Fruit fly (Drosophila melanogaster) whole organism, embryonic: ENCODE results near the gene Rnp4F.

Experiments used
- Ada2b ChIP-seq: fragments of 200-800 bp; sonication (Bioruptor generic); IDR thresholded peaks from 2 replicates; pipeline ENCODE4 v1.3.6; 2022; ENCODE audit warnings: missing biosample characterization, missing genetic modification characterization
- Blimp-1 ChIP-seq: fragments of 200-800 bp; sonication (Bioruptor generic); optimal IDR thresholded peaks from 3 replicates; lab custom pipeline; 2018; ENCODE audit warnings: missing biosample characterization, missing genetic modification characterization, mild to moderate bottlenecking, moderate library complexity, missing genetic modification reagents
- CG10366 ChIP-seq: fragments of 200-800 bp; sonication (Bioruptor generic); IDR thresholded peaks from 2 replicates; pipeline ENCODE4 v1.3.6; 2022; ENCODE audit warnings: missing biosample characterization, missing genetic modification characterization
- CG11695 ChIP-seq: fragments of 200-800 bp; sonication (Bioruptor generic); IDR thresholded peaks from 3 replicates; pipeline ENCODE4 v1.3.6; 2022; ENCODE audit warnings: missing biosample characterization, missing genetic modification characterization
- CG14050 ChIP-seq: fragments of 200-800 bp; sonication (Bioruptor generic); IDR thresholded peaks from 3 replicates; pipeline ENCODE4 v1.3.6; 2022; ENCODE audit warnings: missing biosample characterization, missing genetic modification characterization
- CG15269 ChIP-seq: fragments of 200-800 bp; sonication (Bioruptor generic); optimal IDR thresholded peaks from 2 replicates; lab custom pipeline; 2018; ENCODE audit warnings: missing biosample characterization, mild to moderate bottlenecking, missing genetic modification characterization, moderate library complexity
- CG15479 ChIP-seq: fragments of 200-800 bp; sonication (Bioruptor generic); optimal IDR thresholded peaks from 3 replicates; lab custom pipeline; 2019; ENCODE audit warnings: missing biosample characterization, mild to moderate bottlenecking, missing genetic modification characterization, moderate library complexity
- CG1602 ChIP-seq: fragments of 200-800 bp; sonication (Bioruptor generic); optimal IDR thresholded peaks from 3 replicates; lab custom pipeline; 2016; ENCODE audit warnings: missing biosample characterization, missing genetic modification characterization
- CG17359 ChIP-seq: fragments of 200-800 bp; sonication (Bioruptor generic); optimal IDR thresholded peaks from 3 replicates; lab custom pipeline; 2018; ENCODE audit warnings: missing biosample characterization, mild to moderate bottlenecking, missing genetic modification characterization, moderate library complexity
- CG1792 ChIP-seq: fragments of 200-800 bp; sonication (Bioruptor generic); optimal IDR thresholded peaks from 2 replicates; lab custom pipeline; 2016; ENCODE audit warnings: missing biosample characterization, missing genetic modification characterization
- CG18599 ChIP-seq: fragments of 200-800 bp; sonication (Bioruptor generic); optimal IDR thresholded peaks from 3 replicates; lab custom pipeline; 2017; ENCODE audit warnings: missing biosample characterization, missing genetic modification characterization, mild to moderate bottlenecking, moderate library complexity, missing genetic modification reagents
- CG2120 ChIP-seq: fragments of 200-800 bp; sonication (Bioruptor generic); optimal IDR thresholded peaks from 3 replicates; lab custom pipeline; 2016; ENCODE audit warnings: missing biosample characterization, missing genetic modification characterization
- CG2712 ChIP-seq: fragments of 200-800 bp; optimal IDR thresholded peaks from 3 replicates; lab custom pipeline; 2019; ENCODE audit warnings: missing biosample characterization, mild to moderate bottlenecking, missing genetic modification characterization, moderate library complexity
- CG34422 ChIP-seq: fragments of 200-800 bp; sonication (Bioruptor generic); IDR thresholded peaks from 3 replicates; pipeline ENCODE4 v1.3.6; 2022; ENCODE audit warnings: missing biosample characterization, missing genetic modification characterization
- CG3726 ChIP-seq: fragments of 200-800 bp; sonication (Bioruptor generic); IDR thresholded peaks from 3 replicates; pipeline ENCODE4, ENCODE4 v1.3.6; 2022; ENCODE audit warnings: missing biosample characterization, missing genetic modification characterization
- CG3847 ChIP-seq: fragments of 200-800 bp; sonication (Bioruptor generic); IDR thresholded peaks from 2 replicates; pipeline ENCODE4 v1.3.6; 2022; ENCODE audit warnings: missing biosample characterization, missing genetic modification characterization
- CG4424 ChIP-seq: fragments of 200-800 bp; sonication (Bioruptor generic); optimal IDR thresholded peaks from 3 replicates; lab custom pipeline; 2016; ENCODE audit warnings: missing biosample characterization, missing genetic modification characterization
- CG4820 ChIP-seq: fragments of 200-800 bp; sonication (Bioruptor generic); optimal IDR thresholded peaks from 3 replicates; lab custom pipeline; 2016; ENCODE audit warnings: missing biosample characterization, missing genetic modification characterization
- CG5245 ChIP-seq: fragments of 200-800 bp; sonication (Bioruptor generic); optimal IDR thresholded peaks from 3 replicates; lab custom pipeline; 2016; ENCODE audit warnings: missing biosample characterization, missing genetic modification characterization
- CG6254 ChIP-seq: fragments of 200-800 bp; sonication (Bioruptor generic); optimal IDR thresholded peaks from 3 replicates; lab custom pipeline; 2017; ENCODE audit warnings: mild to moderate bottlenecking, missing biosample characterization, missing genetic modification reagents, missing genetic modification characterization
- CG7556 ChIP-seq: fragments of 200-800 bp; sonication (Bioruptor generic); optimal IDR thresholded peaks from 2 replicates; lab custom pipeline; 2017; ENCODE audit warnings: missing biosample characterization, mild to moderate bottlenecking, missing genetic modification characterization
- CG9437 ChIP-seq: fragments of 200-800 bp; sonication (Bioruptor generic); optimal IDR thresholded peaks from 2 replicates; lab custom pipeline; 2018; ENCODE audit warnings: missing biosample characterization, mild to moderate bottlenecking, missing genetic modification characterization
- CG9876 ChIP-seq: fragments of 200-800 bp; sonication (Bioruptor generic); optimal IDR thresholded peaks from 2 replicates; lab custom pipeline; 2016; ENCODE audit warnings: missing biosample characterization, missing genetic modification characterization
- CoRest ChIP-seq: fragments of 200-800 bp; sonication (Bioruptor generic); optimal IDR thresholded peaks from 3 replicates; lab custom pipeline; 2018; ENCODE audit warnings: missing biosample characterization, mild to moderate bottlenecking, missing genetic modification characterization, moderate library complexity
- CrebB ChIP-seq: fragments of 200-800 bp; sonication (Bioruptor generic); optimal IDR thresholded peaks from 3 replicates; lab custom pipeline; 2018; ENCODE audit warnings: missing biosample characterization, mild to moderate bottlenecking, missing genetic modification characterization
- Dad ChIP-seq: fragments of 200-800 bp; sonication (Bioruptor generic); optimal IDR thresholded peaks from 3 replicates; lab custom pipeline; 2016; ENCODE audit warnings: missing biosample characterization, missing genetic modification characterization
- Ets65A ChIP-seq: fragments of 200-800 bp; sonication (Bioruptor generic); peaks from one replicate; lab custom pipeline; 2016; ENCODE audit warnings: missing biosample characterization, missing genetic modification characterization
- Fer1 ChIP-seq: fragments of 200-800 bp; sonication (Bioruptor generic); optimal IDR thresholded peaks from 2 replicates; lab custom pipeline; 2017; ENCODE audit warnings: missing biosample characterization, mild to moderate bottlenecking, missing genetic modification characterization
- HHEX ChIP-seq: fragments of 200-800 bp; sonication (Bioruptor generic); optimal IDR thresholded peaks from 3 replicates; lab custom pipeline; 2017; ENCODE audit warnings: missing biosample characterization, mild to moderate bottlenecking, missing genetic modification characterization, missing genetic modification reagents
- HmgZ ChIP-seq: fragments of 200-800 bp; sonication (Bioruptor generic); optimal IDR thresholded peaks from 2 replicates; lab custom pipeline; 2018; ENCODE audit warnings: missing biosample characterization, mild to moderate bottlenecking, missing genetic modification characterization
- Ptx1 ChIP-seq: fragments of 200-800 bp; sonication (Bioruptor generic); IDR thresholded peaks from 2 replicates; pipeline ENCODE4 v1.3.6; 2022; ENCODE audit warnings: missing biosample characterization, missing genetic modification characterization
- Sin3A ChIP-seq: fragments of >200 bp; optimal IDR thresholded peaks from 2 replicates; lab custom pipeline; 2018
- Sox100B ChIP-seq: fragments of 200-800 bp; sonication (Bioruptor generic); optimal IDR thresholded peaks from 3 replicates; lab custom pipeline; 2018; ENCODE audit warnings: missing biosample characterization, mild to moderate bottlenecking, missing genetic modification characterization
- Sox102F ChIP-seq: fragments of 200-800 bp; sonication (Bioruptor generic); optimal IDR thresholded peaks from 2 replicates; lab custom pipeline; 2018; ENCODE audit warnings: missing biosample characterization, mild to moderate bottlenecking, missing genetic modification characterization, moderate library complexity
- crol ChIP-seq: fragments of 200-800 bp; sonication (Bioruptor generic); IDR thresholded peaks from 2 replicates; pipeline ENCODE4 v1.3.6; 2022; ENCODE audit warnings: missing biosample characterization, missing genetic modification characterization
- disco-r ChIP-seq: fragments of 200-800 bp; sonication (Bioruptor generic); optimal IDR thresholded peaks from 2 replicates; lab custom pipeline; 2016; ENCODE audit warnings: missing biosample characterization, missing genetic modification characterization
- dysf ChIP-seq: fragments of 200-800 bp; sonication (Bioruptor generic); IDR thresholded peaks from 3 replicates; pipeline ENCODE4 v1.3.6; 2022; ENCODE audit warnings: missing biosample characterization, missing genetic modification characterization
- emc ChIP-seq: fragments of 200-800 bp; sonication (Bioruptor generic); optimal IDR thresholded peaks from 2 replicates; lab custom pipeline; 2016; ENCODE audit warnings: missing biosample characterization, missing genetic modification characterization
- gem ChIP-seq: fragments of 200-800 bp; sonication (Bioruptor generic); optimal IDR thresholded peaks from 2 replicates; lab custom pipeline; 2019; ENCODE audit warnings: missing biosample characterization, mild to moderate bottlenecking, missing genetic modification characterization, moderate library complexity
- hkb ChIP-seq, 2 experiments: fragments of 200-800 bp in 1 of 2; fragments of >200 bp in 1 of 2; sonication (Bioruptor generic) in 1 of 2; IDR thresholded peaks in 1 of 2; optimal IDR thresholded peaks in 1 of 2; 2 replicates each; pipeline versions ENCODE4 v1.3.6 to Lab custom; 2017 to 2022; ENCODE audit warnings: missing biosample characterization in 1 of 2, missing genetic modification characterization in 1 of 2
- lmd ChIP-seq: fragments of 200-800 bp; sonication (Bioruptor generic); IDR thresholded peaks from 2 replicates; pipeline ENCODE4 v1.3.6; 2022; ENCODE audit warnings: missing biosample characterization, missing genetic modification characterization
- pb ChIP-seq: fragments of 200-800 bp; sonication (Bioruptor generic); optimal IDR thresholded peaks from 3 replicates; lab custom pipeline; 2016; ENCODE audit warnings: missing biosample characterization, missing genetic modification characterization
- phol ChIP-seq: fragments of 200-800 bp; sonication (Bioruptor generic); optimal IDR thresholded peaks from 3 replicates; lab custom pipeline; 2018; ENCODE audit warnings: missing biosample characterization, mild to moderate bottlenecking, missing genetic modification characterization, moderate library complexity
- ranshi ChIP-seq: fragments of 200-800 bp; sonication (Bioruptor generic); IDR thresholded peaks from 2 replicates; pipeline ENCODE4 v1.3.6; 2022; ENCODE audit warnings: missing biosample characterization, missing genetic modification characterization
- row ChIP-seq: fragments of 200-800 bp; sonication (Bioruptor generic); IDR thresholded peaks from 3 replicates; pipeline ENCODE4 v1.3.6; 2022; ENCODE audit warnings: missing biosample characterization, missing genetic modification characterization
- sens-2 ChIP-seq: fragments of 200-800 bp; sonication (Bioruptor generic); IDR thresholded peaks from 2 replicates; pipeline ENCODE4 v1.3.6; 2022; ENCODE audit warnings: missing biosample characterization, missing genetic modification characterization
- sisA ChIP-seq: fragments of 200-800 bp; sonication (Bioruptor generic); IDR thresholded peaks from 2 replicates; pipeline ENCODE4 v1.3.6; 2022; ENCODE audit warnings: missing biosample characterization, missing genetic modification characterization
- tin ChIP-seq: fragments of 200-800 bp; sonication (Bioruptor generic); optimal IDR thresholded peaks from 3 replicates; lab custom pipeline; 2016; ENCODE audit warnings: missing biosample characterization, missing genetic modification characterization
- unpg ChIP-seq: fragments of 200-800 bp; sonication (Bioruptor generic); optimal IDR thresholded peaks from 3 replicates; lab custom pipeline; 2018; ENCODE audit warnings: missing biosample characterization, mild to moderate bottlenecking, missing genetic modification characterization, moderate library complexity
- vvl ChIP-seq: fragments of 200-800 bp; sonication (Bioruptor generic); IDR thresholded peaks from 2 replicates; pipeline ENCODE4 v1.3.6; 2022; ENCODE audit warnings: missing biosample characterization, missing genetic modification characterization
- zf30C ChIP-seq: fragments of 200-800 bp; sonication (Bioruptor generic); optimal IDR thresholded peaks from 3 replicates; lab custom pipeline; 2018; ENCODE audit warnings: missing biosample characterization, mild to moderate bottlenecking, missing genetic modification characterization

The Rnp4F gene

dm6 chrX:5286513-5286912 is 36.0 kb downstream of the Rnp4F start:
- TF ChIP-seq phol (tag; lab: Kevin White, UChicago): peak; percentile 17
- no peak for TF ChIP-seq CG15479 (GFP tag; lab: Kevin White, UChicago)
- TF ChIP-seq Fer1 (GFP tag; lab: Kevin White, UChicago): peak; percentile 31
- TF ChIP-seq CG4820 (GFP tag; lab: Kevin White, UChicago): peak; percentile 17
- TF ChIP-seq unpg (GFP tag; lab: Kevin White, UChicago): peak; percentile 16
- TF ChIP-seq hkb (optimal IDR thresholded peaks at IDR 0.05; lab: Kevin White, UChicago): no peak
- TF ChIP-seq hkb (GFP tag; IDR thresholded peaks at IDR 0.05; lab: Robert Waterston, UW): peak; percentile 48; the same call in 1 of the 2 replicates
- TF ChIP-seq Ada2b (GFP tag; lab: Robert Waterston, UW): 0 out of 2 replicates have a peak, but pooled peaks have one; percentile 40
- no peak for TF ChIP-seq CG9437
- TF ChIP-seq CG2712 (tag; lab: Kevin White, UChicago): peak; percentile 7
- no peak for TF ChIP-seq emc (GFP tag; lab: Kevin White, UChicago)
- TF ChIP-seq Ets65A (GFP tag; lab: Kevin White, UChicago): peak; percentile 15
- 0 out of 2 replicates have a peak, but pooled peaks have one; percentile 7 for TF ChIP-seq crol (GFP tag; lab: Robert Waterston, UW)
- TF ChIP-seq disco-r (GFP tag; lab: Kevin White, UChicago): no peak
- TF ChIP-seq CG3847: no peak
- no peak for TF ChIP-seq CG3726 (GFP tag; lab: Robert Waterston, UW)
- no peak for TF ChIP-seq CG6254 (GFP tag; lab: Kevin White, UChicago)
- TF ChIP-seq ranshi (GFP tag; lab: Robert Waterston, UW): peak; percentile 30; the same call in 1 of the 2 replicates
- TF ChIP-seq HHEX: no peak
- no peak for TF ChIP-seq CG7556 (GFP tag; lab: Kevin White, UChicago)
- TF ChIP-seq CG11695 (GFP tag; lab: Robert Waterston, UW): peak; percentile 49; the same call in 1 of the 3 replicates
- peak; percentile 36 for TF ChIP-seq CG4424 (GFP tag; lab: Kevin White, UChicago)
- TF ChIP-seq CoRest: no peak
- TF ChIP-seq CG17359: peak; percentile 15
- TF ChIP-seq gem: peak; percentile 6
- no peak for TF ChIP-seq pb (GFP tag; lab: Kevin White, UChicago)
- TF ChIP-seq CrebB: no peak
- peak; percentile 14 for TF ChIP-seq CG18599
- TF ChIP-seq Blimp-1 (GFP tag; lab: Kevin White, UChicago): peak; percentile 4
- TF ChIP-seq Sox100B (GFP tag; lab: Kevin White, UChicago): peak; percentile 14
- no peak for TF ChIP-seq sens-2
- TF ChIP-seq dysf (GFP tag; lab: Robert Waterston, UW): peak; percentile 40; the same call in 1 of the 3 replicates
- TF ChIP-seq Sin3A (lab: Kevin White, UChicago): no peak
- TF ChIP-seq Ptx1: 0 out of 2 replicates have a peak, but pooled peaks have one; percentile 17
- 0 out of 3 replicates have a peak, but pooled peaks have one; percentile 27 for TF ChIP-seq CG34422 (GFP tag; lab: Robert Waterston, UW)
- TF ChIP-seq lmd (GFP tag; lab: Robert Waterston, UW): 0 out of 2 replicates have a peak, but pooled peaks have one; percentile 16
- peak; percentile 18; the same call in 1 of the 2 replicates for TF ChIP-seq CG10366 (GFP tag; lab: Robert Waterston, UW)
- peak; percentile 57 for TF ChIP-seq row (GFP tag; lab: Robert Waterston, UW)
- TF ChIP-seq CG1602: no peak
- TF ChIP-seq HmgZ (tag; lab: Kevin White, UChicago): no peak
- peak; percentile 3 for TF ChIP-seq CG5245 (GFP tag; lab: Kevin White, UChicago)
- no peak for TF ChIP-seq Dad (GFP tag; lab: Kevin White, UChicago)
- peak; percentile 28 for TF ChIP-seq tin (GFP tag; lab: Kevin White, UChicago)
- peak; percentile 3 for TF ChIP-seq Sox102F (GFP tag; lab: Kevin White, UChicago)
- TF ChIP-seq CG9876 (GFP tag; lab: Kevin White, UChicago): no peak
- 0 out of 3 replicates have a peak, but pooled peaks have one; percentile 12 for TF ChIP-seq CG14050 (GFP tag; lab: Robert Waterston, UW)
- peak; percentile 46 for TF ChIP-seq vvl (GFP tag; lab: Robert Waterston, UW)
- peak; percentile 8 for TF ChIP-seq CG15269 (tag; lab: Kevin White, UChicago)
- TF ChIP-seq CG1792 (GFP tag; lab: Kevin White, UChicago): no peak
- TF ChIP-seq CG2120: peak; percentile 35
- TF ChIP-seq sisA (GFP tag; lab: Robert Waterston, UW): peak; percentile 25; the same call in 1 of the 2 replicates
- no peak for TF ChIP-seq zf30C
